Fruit fly (Drosophila melanogaster): Measurements from ENCODE around the gene vig.
A peak's percentile ranks its signal among the peaks of the same experiment; 100 is the strongest.

DNA sequence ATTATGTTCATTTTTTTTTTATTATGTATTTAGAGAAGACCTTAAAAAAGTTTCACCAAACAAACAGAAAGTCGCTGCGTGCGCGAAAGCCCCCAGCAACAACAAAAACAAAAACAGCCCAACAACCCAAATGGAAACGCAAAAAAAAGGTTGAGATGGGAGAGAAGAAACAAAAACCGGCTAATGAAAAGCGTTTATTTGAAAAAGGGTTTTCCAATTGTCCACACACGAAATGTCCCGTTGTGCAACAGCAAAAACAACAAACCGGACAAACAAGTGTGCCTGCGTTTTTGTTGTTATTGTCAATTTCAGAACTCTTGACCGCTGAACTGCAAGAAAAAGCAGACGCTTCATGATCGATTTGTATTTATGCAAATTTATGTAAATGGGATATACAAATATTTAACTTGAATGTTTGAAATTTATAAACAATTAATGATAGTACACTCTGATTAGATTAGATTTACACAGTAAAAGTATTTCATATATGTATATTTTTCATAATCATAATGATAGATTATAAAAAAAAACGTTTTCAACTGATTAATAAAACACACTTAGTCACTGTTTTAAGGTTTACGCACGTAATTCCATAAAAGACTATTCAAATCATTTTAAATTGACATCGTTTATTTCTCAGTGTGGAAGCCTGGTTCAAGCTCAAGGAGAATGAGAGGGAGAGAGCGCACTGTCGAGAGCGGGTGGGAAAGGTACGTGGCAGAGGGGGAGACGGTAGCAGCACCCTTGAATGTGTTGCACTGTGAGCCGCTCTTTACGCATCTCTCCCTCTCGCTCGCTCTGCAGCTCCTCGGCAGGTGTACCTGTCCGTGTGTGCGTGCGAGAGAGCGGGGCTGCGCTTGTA, 13.5 kb downstream of the vig start:
- peak; percentile 80 for TF ChIP-seq D1 (tag; optimal IDR thresholded peaks at IDR 0.05)
- TF ChIP-seq CG12605 (GFP tag; IDR thresholded peaks at IDR 0.05): peak; percentile 82
- peak; percentile 72 for TF ChIP-seq Ets98B (GFP tag; IDR thresholded peaks at IDR 0.05)

Data from whole organism, pupa.